Worm (Caenorhabditis elegans): Measurements from ENCODE around the gene dars-1.

DNA sequence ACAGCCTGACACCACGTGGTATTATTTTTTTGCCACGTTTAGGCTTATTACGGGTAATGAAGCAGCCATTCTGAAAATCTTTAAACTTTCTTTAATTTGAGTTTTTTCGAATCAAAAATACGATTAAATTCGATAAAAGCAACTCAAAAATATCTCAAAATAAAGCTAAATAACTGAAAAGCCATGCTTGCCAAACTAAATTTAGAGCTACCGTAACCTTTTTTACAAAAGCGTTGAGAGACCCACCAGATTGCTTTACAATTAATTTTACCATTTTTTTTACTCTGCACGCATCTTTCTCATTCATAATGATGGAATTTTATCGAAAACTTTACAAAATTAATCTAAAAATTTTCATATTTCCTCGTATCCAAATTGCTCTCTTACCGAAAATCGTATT, 3.0 kb downstream of the dars-1 start:
- TF ChIP-seq flt-1 (GFP tag; IDR thresholded peaks at IDR 0.05) (no peak), T22C8.4 (GFP tag; IDR thresholded peaks at IDR 0.05) (no peak), cog-1 (tag; optimal IDR thresholded peaks at IDR 0.05) (no peak), klf-2 (GFP tag; conservative IDR thresholded peaks at IDR 0.05) (no peak), ref-1 (GFP tag; conservative IDR thresholded peaks at IDR 0.05) (no peak), tab-1 (GFP tag; IDR thresholded peaks at IDR 0.05) (no peak), ztf-29 (GFP tag; IDR thresholded peaks at IDR 0.05) (no peak), med-1 (GFP tag; optimal IDR thresholded peaks at IDR 0.05; ENCODE audit: insufficient read depth) (no peak)

All from whole organism, midembryonic.